Worm (Caenorhabditis elegans) whole organism, early embryonic: ENCODE measurements around the gene wah-1.

Experiments
- F13C5.2 ChIP-seq: sonication (generic microtip); optimal IDR thresholded peaks from 2 replicates; lab custom pipeline; 2017; ENCODE audit warnings: mild to moderate bottlenecking, missing genetic modification characterization, inconsistent platforms, missing compliant biosample characterization
- aly-1 ChIP-seq: sonication (generic microtip); optimal IDR thresholded peaks from 2 replicates; lab custom pipeline; 2016; ENCODE audit warnings: missing genetic modification characterization, missing compliant biosample characterization
- ama-1 ChIP-seq: fragments of 150-350 bp; optimal IDR thresholded peaks from 2 replicates; lab custom pipeline; 2014
- ceh-13 ChIP-seq: fragments of 200-800 bp; sonication (Bioruptor generic); optimal IDR thresholded peaks from 2 replicates; lab custom pipeline; 2018; ENCODE audit warnings: mild to moderate bottlenecking, missing genetic modification characterization, missing compliant biosample characterization
- ceh-36 ChIP-seq: sonication (generic microtip); optimal IDR thresholded peaks from 2 replicates; lab custom pipeline; 2016; ENCODE audit warnings: missing genetic modification characterization, inconsistent platforms, missing compliant biosample characterization
- ets-7 ChIP-seq: sonication (generic microtip); optimal IDR thresholded peaks from 2 replicates; lab custom pipeline; 2016; ENCODE audit warnings: missing genotype, missing genetic modification characterization, missing compliant biosample characterization
- flt-1 ChIP-seq: fragments of 200-800 bp; sonication (Bioruptor generic); IDR thresholded peaks from 2 replicates; pipeline ENCODE4 v1.3.6; 2022; ENCODE audit warnings: missing genetic modification characterization, missing compliant biosample characterization
- hmbx-1 ChIP-seq: sonication (generic microtip); optimal IDR thresholded peaks from 2 replicates; lab custom pipeline; 2016; ENCODE audit warnings: mild to moderate bottlenecking, missing genetic modification characterization, missing compliant biosample characterization
- hmg-4 ChIP-seq: fragments of 200-800 bp; sonication (Bioruptor generic); optimal IDR thresholded peaks from 2 replicates; lab custom pipeline; 2018; ENCODE audit warnings: mild to moderate bottlenecking, missing genetic modification characterization, missing compliant biosample characterization
- sea-1 ChIP-seq: fragments of 200-800 bp; sonication (Bioruptor generic); conservative IDR thresholded peaks from 2 replicates; pipeline ENCODE4 v1.3.6; 2022; ENCODE audit warnings: missing genetic modification characterization, missing compliant biosample characterization
- tbx-11 ChIP-seq: fragments of 200-800 bp; sonication (Bioruptor generic); IDR thresholded peaks from 2 replicates; pipeline ENCODE4 v1.3.6; 2022; ENCODE audit warnings: missing genetic modification characterization, missing compliant biosample characterization
- tra-4 ChIP-seq: sonication (generic microtip); optimal IDR thresholded peaks from 2 replicates; lab custom pipeline; 2017; ENCODE audit warnings: missing genetic modification characterization, missing compliant biosample characterization

DNA sequence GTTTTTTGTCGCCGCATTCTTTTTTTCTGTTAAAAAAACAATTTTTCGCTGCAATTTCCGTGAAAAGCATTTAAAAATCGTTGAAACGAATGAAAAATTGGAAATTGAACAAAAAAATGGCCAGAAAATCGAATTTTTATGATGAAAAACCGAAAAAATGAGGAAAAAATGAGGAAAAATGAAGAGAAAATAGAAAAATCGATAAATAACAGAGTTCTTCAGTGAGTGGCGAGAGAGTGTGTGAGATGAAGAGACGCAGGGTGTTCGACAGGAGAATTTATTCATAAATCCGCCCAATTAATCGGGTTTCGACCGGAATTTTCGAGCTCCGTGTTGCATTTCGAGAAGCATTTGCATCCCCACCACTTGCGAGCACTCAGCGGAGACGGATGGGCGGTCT is 18.6 kb upstream of the wah-1 start, which contains the start of gene Y56A3A.28:
- no peak for TF ChIP-seq ama-1 (lab: Kevin White, UChicago)
- no peak for TF ChIP-seq flt-1 (GFP tag; lab: Robert Waterston, UW)
- no peak for TF ChIP-seq aly-1 (tag; lab: Kevin White, UChicago)
- TF ChIP-seq ceh-13 (GFP tag; lab: Kevin White, UChicago) = no peak
- no peak for TF ChIP-seq hmbx-1 (tag; lab: Kevin White, UChicago)
- no peak for TF ChIP-seq tbx-11
- no peak for TF ChIP-seq ets-7 (tag; lab: Kevin White, UChicago)
- TF ChIP-seq hmg-4 (GFP tag; lab: Kevin White, UChicago) = no peak
- TF ChIP-seq ceh-36 (tag; lab: Kevin White, UChicago) = no peak
- no peak for TF ChIP-seq sea-1 (GFP tag; lab: Robert Waterston, UW)
- no peak for TF ChIP-seq F13C5.2 (tag; lab: Kevin White, UChicago)
- no peak for TF ChIP-seq tra-4 (tag; lab: Kevin White, UChicago)
